Fruit fly (Drosophila melanogaster) whole organism, embryonic: ENCODE measurements around the gene CG31922.
A peak's percentile ranks its signal among the peaks of the same experiment; 100 is the strongest.

Source experiments
- Atf3 ChIP-seq: fragments of 200-800 bp; sonication (Bioruptor generic); optimal IDR thresholded peaks from 3 replicates; lab custom pipeline; 2016; ENCODE audit warnings: missing biosample characterization, missing genetic modification characterization
- Bteb2 ChIP-seq: fragments of 200-800 bp; sonication (Bioruptor generic); optimal IDR thresholded peaks from 2 replicates; lab custom pipeline; 2016; ENCODE audit warnings: missing biosample characterization, missing genetic modification characterization
- CG12236 ChIP-seq: fragments of 200-800 bp; sonication (Bioruptor generic); optimal IDR thresholded peaks from 2 replicates; lab custom pipeline; 2016; ENCODE audit warnings: missing biosample characterization, missing genetic modification characterization
- CG16863 ChIP-seq: fragments of 200-800 bp; sonication (Bioruptor generic); optimal IDR thresholded peaks from 3 replicates; lab custom pipeline; 2016; ENCODE audit warnings: missing biosample characterization, missing genetic modification characterization
- CG17328 ChIP-seq: fragments of 200-800 bp; sonication (Bioruptor generic); IDR thresholded peaks from 2 replicates; pipeline ENCODE4 v1.3.6; 2022; ENCODE audit warnings: missing biosample characterization, missing genetic modification characterization
- CG17361 ChIP-seq: fragments of 200-800 bp; sonication (Bioruptor generic); IDR thresholded peaks from 3 replicates; pipeline ENCODE4 v1.3.6; 2022; ENCODE audit warnings: missing biosample characterization, missing genetic modification characterization
- CG17912 ChIP-seq: fragments of 200-800 bp; sonication (Bioruptor generic); optimal IDR thresholded peaks from 2 replicates; lab custom pipeline; 2018; ENCODE audit warnings: missing biosample characterization, mild to moderate bottlenecking, missing genetic modification characterization
- CG18764 ChIP-seq: fragments of 200-800 bp; sonication (Bioruptor generic); optimal IDR thresholded peaks from 3 replicates; lab custom pipeline; 2016; ENCODE audit warnings: missing biosample characterization, missing genetic modification characterization
- CG2678 ChIP-seq: fragments of 200-800 bp; sonication (Bioruptor generic); optimal IDR thresholded peaks from 3 replicates; lab custom pipeline; 2019; ENCODE audit warnings: missing biosample characterization, mild to moderate bottlenecking, missing genetic modification characterization, moderate library complexity
- CG33213 ChIP-seq: fragments of 200-800 bp; sonication (Bioruptor generic); optimal IDR thresholded peaks from 3 replicates; lab custom pipeline; 2016; ENCODE audit warnings: missing biosample characterization, missing genetic modification characterization
- CG4404 ChIP-seq: fragments of 200-800 bp; sonication (Bioruptor generic); IDR thresholded peaks from 2 replicates; pipeline ENCODE4 v1.3.6; 2022; ENCODE audit warnings: missing biosample characterization, missing genetic modification characterization
- CG6254 ChIP-seq: fragments of 200-800 bp; sonication (Bioruptor generic); optimal IDR thresholded peaks from 3 replicates; lab custom pipeline; 2017; ENCODE audit warnings: mild to moderate bottlenecking, missing biosample characterization, missing genetic modification reagents, missing genetic modification characterization
- CG6765 ChIP-seq: fragments of 200-800 bp; sonication (Bioruptor generic); optimal IDR thresholded peaks from 3 replicates; lab custom pipeline; 2017; ENCODE audit warnings: missing biosample characterization, mild to moderate bottlenecking, missing genetic modification characterization
- CG7745 ChIP-seq: fragments of 200-800 bp; sonication (Bioruptor generic); optimal IDR thresholded peaks from 2 replicates; lab custom pipeline; 2018; ENCODE audit warnings: missing biosample characterization, mild to moderate bottlenecking, missing genetic modification characterization, moderate library complexity
- CG9817 ChIP-seq: fragments of 200-800 bp; sonication (Bioruptor generic); optimal IDR thresholded peaks from 2 replicates; lab custom pipeline; 2018; ENCODE audit warnings: missing biosample characterization, mild to moderate bottlenecking, missing genetic modification characterization, moderate library complexity
- D19A ChIP-seq: fragments of 200-800 bp; optimal IDR thresholded peaks from 3 replicates; lab custom pipeline; 2019; ENCODE audit warnings: missing biosample characterization, mild to moderate bottlenecking, missing genetic modification characterization, moderate library complexity
- Drgx ChIP-seq: fragments of 200-800 bp; sonication (Bioruptor generic); IDR thresholded peaks from 2 replicates; pipeline ENCODE4 v1.3.6; 2022; ENCODE audit warnings: missing biosample characterization, missing genetic modification characterization
- ERR ChIP-seq: fragments of 200-800 bp; sonication (Bioruptor generic); optimal IDR thresholded peaks from 2 replicates; lab custom pipeline; 2016; ENCODE audit warnings: missing biosample characterization, missing genetic modification characterization
- Hand ChIP-seq: fragments of 200-800 bp; sonication (Bioruptor generic); optimal IDR thresholded peaks from 2 replicates; lab custom pipeline; 2017; ENCODE audit warnings: mild to moderate bottlenecking, missing biosample characterization, missing genetic modification reagents, missing genetic modification characterization
- Hey ChIP-seq: fragments of 200-800 bp; sonication (Bioruptor generic); optimal IDR thresholded peaks from 3 replicates; lab custom pipeline; 2018; ENCODE audit warnings: missing biosample characterization, mild to moderate bottlenecking, missing genetic modification characterization
- Hmx ChIP-seq: fragments of 200-800 bp; sonication (Bioruptor generic); optimal IDR thresholded peaks from 2 replicates; lab custom pipeline; 2016; ENCODE audit warnings: missing biosample characterization, missing genetic modification characterization
- Jarid2 ChIP-seq: fragments of 200-800 bp; sonication (Bioruptor generic); optimal IDR thresholded peaks from 3 replicates; lab custom pipeline; 2017; ENCODE audit warnings: mild to moderate bottlenecking, missing biosample characterization, missing genetic modification reagents, missing genetic modification characterization
- MTF-1 ChIP-seq: fragments of 200-800 bp; sonication (Bioruptor generic); optimal IDR thresholded peaks from 2 replicates; lab custom pipeline; 2018; ENCODE audit warnings: missing biosample characterization, mild to moderate bottlenecking, missing genetic modification characterization, borderline replicate concordance
- Mrtf ChIP-seq: fragments of 200-800 bp; sonication (Bioruptor generic); IDR thresholded peaks from 3 replicates; pipeline ENCODE4 v1.3.6; 2022; ENCODE audit warnings: missing biosample characterization, missing genetic modification characterization
- Myb ChIP-seq: fragments of 200-800 bp; sonication (Bioruptor generic); optimal IDR thresholded peaks from 2 replicates; lab custom pipeline; 2016; ENCODE audit warnings: missing biosample characterization, missing genetic modification characterization
- Nf-YB ChIP-seq: fragments of 200-800 bp; sonication (Bioruptor generic); optimal IDR thresholded peaks from 3 replicates; lab custom pipeline; 2019; ENCODE audit warnings: missing biosample characterization, mild to moderate bottlenecking, missing genetic modification characterization, moderate library complexity
- Poxn ChIP-seq: fragments of 200-800 bp; sonication (Bioruptor generic); IDR thresholded peaks from 2 replicates; pipeline ENCODE4 v1.3.6; 2022; ENCODE audit warnings: missing biosample characterization, missing genetic modification characterization
- Tbp ChIP-seq: fragments of >200 bp; optimal IDR thresholded peaks from 2 replicates; lab custom pipeline; 2018; ENCODE audit warnings: missing biosample characterization, missing genetic modification characterization
- Vsx1 ChIP-seq: fragments of 200-800 bp; sonication (Bioruptor generic); optimal IDR thresholded peaks from 2 replicates; lab custom pipeline; 2017; ENCODE audit warnings: missing biosample characterization, mild to moderate bottlenecking, missing genetic modification characterization, missing genetic modification reagents
- caup ChIP-seq: fragments of 200-800 bp; sonication (Bioruptor generic); optimal IDR thresholded peaks from 3 replicates; lab custom pipeline; 2017; ENCODE audit warnings: missing biosample characterization, mild to moderate bottlenecking, missing genetic modification characterization, moderate library complexity; ENCODE audit not compliant: severe bottlenecking
- crc ChIP-seq: fragments of 200-800 bp; sonication (Bioruptor generic); optimal IDR thresholded peaks from 2 replicates; lab custom pipeline; 2016; ENCODE audit warnings: missing biosample characterization, missing genetic modification characterization
- cwo ChIP-seq: fragments of 200-800 bp; sonication (Bioruptor generic); optimal IDR thresholded peaks from 3 replicates; lab custom pipeline; 2017; ENCODE audit warnings: missing biosample characterization, missing genetic modification characterization, mild to moderate bottlenecking, moderate library complexity, missing genetic modification reagents
- danr ChIP-seq: fragments of 200-800 bp; sonication (Bioruptor generic); IDR thresholded peaks from 2 replicates; pipeline ENCODE4 v1.3.6; 2022; ENCODE audit warnings: missing biosample characterization, missing genetic modification characterization
- exex ChIP-seq: fragments of 200-800 bp; sonication (Bioruptor generic); optimal IDR thresholded peaks from 4 replicates; lab custom pipeline; 2018; ENCODE audit warnings: missing biosample characterization, mild to moderate bottlenecking, missing genetic modification characterization, moderate library complexity
- fd102C ChIP-seq: fragments of 200-800 bp; sonication (Bioruptor generic); optimal IDR thresholded peaks from 2 replicates; lab custom pipeline; 2018; ENCODE audit warnings: missing biosample characterization, mild to moderate bottlenecking, missing genetic modification characterization, moderate library complexity
- ftz-f1 ChIP-seq: fragments of 200-800 bp; sonication (Bioruptor generic); optimal IDR thresholded peaks from 2 replicates; lab custom pipeline; 2016; ENCODE audit warnings: missing biosample characterization, missing genetic modification characterization
- gce ChIP-seq: fragments of 200-800 bp; sonication (Bioruptor generic); IDR thresholded peaks from 3 replicates; pipeline ENCODE4 v1.3.6; 2022; ENCODE audit warnings: missing biosample characterization, missing genetic modification characterization
- grau ChIP-seq: fragments of 200-800 bp; optimal IDR thresholded peaks from 3 replicates; lab custom pipeline; 2019; ENCODE audit warnings: missing biosample characterization, mild to moderate bottlenecking, missing genetic modification characterization, moderate library complexity
- hb ChIP-seq: fragments of 200-800 bp; sonication (Bioruptor generic); IDR thresholded peaks from 3 replicates; pipeline ENCODE4 v1.3.6; 2022; ENCODE audit warnings: missing biosample characterization, missing genetic modification characterization; ENCODE audit not compliant: partially characterized antibody
- jigr1 ChIP-seq: fragments of 200-800 bp; sonication (Bioruptor generic); IDR thresholded peaks from 3 replicates; pipeline ENCODE4 v1.3.6; 2022; ENCODE audit warnings: missing biosample characterization, missing genetic modification characterization
- mirr ChIP-seq: fragments of 200-800 bp; sonication (Bioruptor generic); optimal IDR thresholded peaks from 3 replicates; lab custom pipeline; 2018; ENCODE audit warnings: missing biosample characterization, mild to moderate bottlenecking, missing genetic modification characterization
- nerfin-2 ChIP-seq: fragments of 200-800 bp; sonication (Bioruptor generic); IDR thresholded peaks from 2 replicates; pipeline ENCODE4 v1.3.6; 2022; ENCODE audit warnings: missing biosample characterization, missing genetic modification characterization; ENCODE audit not compliant: partially characterized antibody
- org-1 ChIP-seq: fragments of 200-800 bp; sonication (Bioruptor generic); optimal IDR thresholded peaks from 2 replicates; lab custom pipeline; 2017; ENCODE audit warnings: missing biosample characterization, missing genetic modification characterization
- p53 ChIP-seq: fragments of 200-800 bp; sonication (Bioruptor generic); optimal IDR thresholded peaks from 2 replicates; lab custom pipeline; 2016; ENCODE audit warnings: missing biosample characterization, missing genetic modification characterization
- pho ChIP-seq: fragments of 200-800 bp; sonication (Bioruptor generic); optimal IDR thresholded peaks from 2 replicates; lab custom pipeline; 2016; ENCODE audit warnings: missing biosample characterization, missing genetic modification characterization
- ranshi ChIP-seq: fragments of 200-800 bp; sonication (Bioruptor generic); IDR thresholded peaks from 2 replicates; pipeline ENCODE4 v1.3.6; 2022; ENCODE audit warnings: missing biosample characterization, missing genetic modification characterization
- seq ChIP-seq: fragments of 200-800 bp; sonication (Bioruptor generic); IDR thresholded peaks from 2 replicates; pipeline ENCODE4 v1.3.6; 2022; ENCODE audit warnings: missing biosample characterization, missing genetic modification characterization
- stwl ChIP-seq: fragments of 200-800 bp; sonication (Bioruptor generic); optimal IDR thresholded peaks from 3 replicates; lab custom pipeline; 2018; ENCODE audit warnings: missing biosample characterization, mild to moderate bottlenecking, missing genetic modification characterization, moderate library complexity
- tin ChIP-seq: fragments of 200-800 bp; sonication (Bioruptor generic); optimal IDR thresholded peaks from 3 replicates; lab custom pipeline; 2016; ENCODE audit warnings: missing biosample characterization, missing genetic modification characterization
- wdn ChIP-seq: fragments of 200-800 bp; sonication (Bioruptor generic); IDR thresholded peaks from 2 replicates; pipeline ENCODE4 v1.3.6; 2022; ENCODE audit warnings: missing biosample characterization, missing genetic modification characterization
- zf30C ChIP-seq: fragments of 200-800 bp; sonication (Bioruptor generic); optimal IDR thresholded peaks from 3 replicates; lab custom pipeline; 2018; ENCODE audit warnings: missing biosample characterization, mild to moderate bottlenecking, missing genetic modification characterization

Gene CG31922

DNA sequence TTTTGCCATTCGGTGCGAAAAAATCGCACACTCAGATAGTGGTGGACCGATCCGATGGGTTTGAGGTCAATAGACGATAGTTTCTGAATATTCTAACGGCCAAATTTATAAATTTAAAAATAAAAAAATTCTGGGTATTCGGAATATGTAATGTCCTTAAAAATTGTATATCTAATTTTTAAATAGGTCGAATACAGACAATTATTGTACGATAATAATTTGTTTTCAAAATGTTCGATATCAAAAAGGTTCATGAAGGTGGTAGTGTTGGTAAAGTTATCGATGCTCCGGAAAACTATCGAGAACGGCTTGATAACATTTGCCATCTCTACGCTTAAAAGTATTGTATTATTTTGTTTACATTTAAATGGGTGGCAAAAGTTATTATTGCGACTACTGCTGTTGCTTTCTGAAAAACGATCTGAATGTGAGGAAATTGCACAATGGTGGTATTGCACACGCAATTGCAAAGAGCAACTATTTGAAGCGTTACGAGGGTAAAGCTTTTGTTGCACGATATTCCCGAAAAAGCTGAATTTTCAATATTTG lies at the start of gene CG31922, which contains the start of gene Plap (continued):
- no peak for TF ChIP-seq MTF-1 (GFP tag; lab: Kevin White, UChicago)
- peak; percentile 63 for TF ChIP-seq CG16863 (GFP tag; lab: Kevin White, UChicago)
- no peak for TF ChIP-seq CG2678
- no peak for TF ChIP-seq gce (GFP tag; lab: Robert Waterston, UW)
- TF ChIP-seq ranshi (GFP tag; lab: Robert Waterston, UW) = no peak
- peak; percentile 57 for TF ChIP-seq CG33213 (GFP tag; lab: Kevin White, UChicago)
- no peak for TF ChIP-seq CG7745
- no peak for TF ChIP-seq CG6765
- TF ChIP-seq CG6254 = no peak
- no peak for TF ChIP-seq CG12236 (GFP tag; lab: Kevin White, UChicago)
- no peak for TF ChIP-seq mirr (GFP tag; lab: Kevin White, UChicago)
- TF ChIP-seq Atf3 = peak; percentile 54
- peak; percentile 76 for TF ChIP-seq grau (tag; lab: Kevin White, UChicago)
- TF ChIP-seq hb = peak; percentile 88
- no peak for TF ChIP-seq p53
- TF ChIP-seq CG4404 (GFP tag; lab: Robert Waterston, UW) = peak; percentile 67
- TF ChIP-seq CG9817 (tag; lab: Kevin White, UChicago) = peak; percentile 72
- peak; percentile 81 for TF ChIP-seq pho (GFP tag; lab: Kevin White, UChicago)
- peak; percentile 29 for TF ChIP-seq Nf-YB (GFP tag; lab: Kevin White, UChicago)
- no peak for TF ChIP-seq Tbp (GFP tag; lab: Kevin White, UChicago)
- TF ChIP-seq ERR (GFP tag; lab: Kevin White, UChicago) = no peak
- peak; percentile 32 for TF ChIP-seq crc (GFP tag; lab: Kevin White, UChicago)
- TF ChIP-seq Hand (GFP tag; lab: Kevin White, UChicago) = no peak
- no peak for TF ChIP-seq Vsx1 (GFP tag; lab: Kevin White, UChicago)
- TF ChIP-seq Mrtf (GFP tag; lab: Robert Waterston, UW) = no peak
- TF ChIP-seq Myb (GFP tag; lab: Kevin White, UChicago) = peak; percentile 85
- TF ChIP-seq CG17328 (GFP tag; lab: Robert Waterston, UW) = peak; percentile 17; the same call in 1 of the 2 replicates
- no peak for TF ChIP-seq D19A
- peak; percentile 32; the same call in 1 of the 2 replicates for TF ChIP-seq seq (GFP tag; lab: Robert Waterston, UW)
- no peak for TF ChIP-seq Poxn (GFP tag; lab: Robert Waterston, UW)
- peak; percentile 74 for TF ChIP-seq stwl (tag; lab: Kevin White, UChicago)
- peak; percentile 56 for TF ChIP-seq Bteb2
- TF ChIP-seq org-1 (GFP tag; lab: Kevin White, UChicago) = no peak

DNA sequence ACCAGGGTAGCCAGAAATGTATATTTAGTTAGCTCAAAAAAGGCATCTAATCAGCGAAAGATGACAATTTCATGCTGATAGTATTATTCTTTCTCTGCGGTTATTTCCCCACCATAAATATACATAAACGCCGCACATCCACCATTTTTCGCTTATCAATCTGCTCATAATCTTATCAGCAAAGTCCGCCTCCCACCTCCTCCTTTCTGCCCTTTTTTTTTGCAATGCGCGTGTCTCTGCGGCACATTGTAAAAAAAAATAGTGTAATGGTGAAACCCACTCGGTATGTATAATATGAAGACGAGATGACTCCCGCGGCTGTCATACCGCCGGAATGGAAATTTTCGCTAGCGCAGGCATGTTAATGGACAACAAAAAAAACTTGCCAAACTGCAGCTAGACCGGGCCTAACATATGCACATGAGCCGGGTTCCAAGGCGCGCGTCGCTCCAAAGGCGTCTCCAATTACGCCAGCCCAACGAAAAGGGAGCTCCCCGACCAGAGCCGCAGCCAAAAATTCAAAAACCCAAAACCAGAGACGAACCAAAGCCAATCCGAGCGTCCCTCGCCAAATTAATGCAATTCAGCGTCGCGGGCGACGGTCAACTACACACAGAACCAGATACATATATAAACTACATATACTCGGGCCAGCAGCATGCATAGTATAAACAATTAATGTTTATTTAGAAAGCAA lies 49.6 kb upstream of the CG31922 start:
- TF ChIP-seq Hey (tag; lab: Kevin White, UChicago) (peak; percentile 60), Drgx (GFP tag; lab: Robert Waterston, UW) (0 out of 2 replicates have a peak, but pooled peaks have one; percentile 21), zf30C (no peak), CG17912 (GFP tag; lab: Kevin White, UChicago) (no peak), wdn (GFP tag; lab: Robert Waterston, UW) (no peak), ftz-f1 (GFP tag; lab: Kevin White, UChicago) (no peak), Jarid2 (GFP tag; lab: Kevin White, UChicago) (no peak), cwo (GFP tag; lab: Kevin White, UChicago) (peak; percentile 32), caup (GFP tag; lab: Kevin White, UChicago) (no peak), CG17361 (GFP tag; lab: Robert Waterston, UW) (no peak), fd102C (GFP tag; lab: Kevin White, UChicago) (no peak), jigr1 (GFP tag; lab: Robert Waterston, UW) (no peak), exex (tag; lab: Kevin White, UChicago) (peak; percentile 51), tin (GFP tag; lab: Kevin White, UChicago) (no peak), nerfin-2 (GFP tag; lab: Robert Waterston, UW) (no peak), danr (GFP tag; lab: Robert Waterston, UW) (no peak), Hmx (GFP tag; lab: Kevin White, UChicago) (no peak), CG18764 (no peak)
